Fruit fly (Drosophila melanogaster) S2 (cell line): ENCODE measurements around the gene Tudor-SN.
A peak's percentile ranks its signal among the peaks of the same experiment; 100 is the strongest.

Experiments used
- CG8478 ChIP-seq: fragments of >200 bp; optimal IDR thresholded peaks from 2 replicates; lab custom pipeline; 2018
- CTCF ChIP-seq, 2 experiments: fragments of >200 bp; optimal IDR thresholded peaks; 2 replicates each; lab custom pipeline; 2018

Gene Tudor-SN

dm6 chr3L:271501-272249, 7.5 kb upstream of the Tudor-SN start:
- no peak for TF ChIP-seq CTCF (optimal IDR thresholded peaks at IDR 0.05; lab: Kevin White, UChicago)
- no peak for TF ChIP-seq CG8478

- TF ChIP-seq CG8478 (no peak), CTCF (optimal IDR thresholded peaks at IDR 0.05; lab: Kevin White, UChicago) (no peak)
These were observed 6.8 kb upstream of the Tudor-SN start, which contains the start of gene miple2 for dm6 chr3L:270760-271500. TSS of gene miple2 (plus strand) at chr3L:271200.

- TF ChIP-seq CTCF (optimal IDR thresholded peaks at IDR 0.05; lab: Kevin White, UChicago) (no peak), CG8478 (no peak)
These were observed 3.4 kb upstream of the Tudor-SN start for dm6 chr3L:267618-268017.

dm6 chr3L:267083-267482, 2.9 kb upstream of the Tudor-SN start, which contains the start of gene miple1:
TSS of gene miple1 (plus strand) at chr3L:267299.
- TF ChIP-seq CG8478: no peak
- no peak for TF ChIP-seq CTCF (optimal IDR thresholded peaks at IDR 0.05; lab: Kevin White, UChicago)

dm6 chr3L:265808-266207, 1.6 kb upstream of the Tudor-SN start, which contains the start of gene CG34263:
TSS of gene CG34263 (minus strand) at chr3L:265908.
- TF ChIP-seq CG8478 (no peak), CTCF (optimal IDR thresholded peaks at IDR 0.05; lab: Kevin White, UChicago) (no peak)

dm6 chr3L:263500-264377, 441 bp downstream of the Tudor-SN start:
- TF ChIP-seq CTCF (optimal IDR thresholded peaks at IDR 0.05; lab: Kevin White, UChicago) (no peak), CG8478 (no peak)

- TF ChIP-seq CTCF (optimal IDR thresholded peaks at IDR 0.05; lab: Kevin White, UChicago) (no peak), CG8478 (no peak)
These were observed 1.4 kb downstream of the Tudor-SN start for dm6 chr3L:262724-263177.

- TF ChIP-seq CG8478 (no peak), CTCF (optimal IDR thresholded peaks at IDR 0.05; lab: Kevin White, UChicago) (peak in 1 of 2 experiments; percentile 57)
These were observed 6.3 kb downstream of the Tudor-SN start, which contains the start of the genes DIP2 and wac for dm6 chr3L:257618-258475. TSS of gene DIP2 (minus strand) at chr3L:257954. TSS of gene wac (plus strand) at chr3L:258176.

dm6 chr3L:248226-248758, 15.9 kb downstream of the Tudor-SN start:
- TF ChIP-seq CTCF (optimal IDR thresholded peaks at IDR 0.05; lab: Kevin White, UChicago): peak in 1 of 2 experiments; percentile 18
- TF ChIP-seq CG8478: no peak

dm6 chr3L:247482-248225, 16.5 kb downstream of the Tudor-SN start, which contains the start of gene mthl14:
TSS of gene mthl14 (plus strand) at chr3L:247491.
- TF ChIP-seq CTCF (optimal IDR thresholded peaks at IDR 0.05; lab: Kevin White, UChicago) (no peak), CG8478 (no peak)

dm6 chr3L:246644-247199, 17.5 kb downstream of the Tudor-SN start:
- TF ChIP-seq CG8478 (no peak), CTCF (optimal IDR thresholded peaks at IDR 0.05; lab: Kevin White, UChicago) (peak; percentile 96 to 97)

- TF ChIP-seq CG8478: no peak
- no peak for TF ChIP-seq CTCF (optimal IDR thresholded peaks at IDR 0.05; lab: Kevin White, UChicago)
These were observed 29.8 kb downstream of the Tudor-SN start for dm6 chr3L:234337-234736.

- no peak for TF ChIP-seq CG8478
These were observed 30.9 kb downstream of the Tudor-SN start, which contains the start of gene CG34453 for dm6 chr3L:233251-233650. TSS of gene CG34453 (minus strand) at chr3L:233351.
